Worm (Caenorhabditis elegans) whole organism, L1 larva: ENCODE results near the gene ZC449.1.
A peak's percentile ranks its signal among the peaks of the same experiment; 100 is the strongest.

Experiments
- C16A3.4 ChIP-seq: fragments of 150-350 bp; optimal IDR thresholded peaks from 2 replicates; lab custom pipeline; 2014; ENCODE audit warnings: missing biosample characterization, missing genetic modification characterization
- C34B4.2 ChIP-seq: sonication (generic microtip); optimal IDR thresholded peaks from 2 replicates; lab custom pipeline; 2017; ENCODE audit warnings: mild to moderate bottlenecking, missing genetic modification characterization, missing compliant biosample characterization
- Y116A8C.19 ChIP-seq: sonication (generic microtip); optimal IDR thresholded peaks from 2 replicates; lab custom pipeline; 2016; ENCODE audit warnings: missing compliant biosample characterization, missing genetic modification characterization, borderline replicate concordance
- blmp-1 ChIP-seq: fragments of 150-350 bp; optimal IDR thresholded peaks from 2 replicates; lab custom pipeline; 2014; ENCODE audit warnings: missing biosample characterization, missing genetic modification characterization
- ceh-82 ChIP-seq, 3 experiments: fragments of 150-350 bp in 1 of 3; sonication (generic microtip) in 2 of 3; optimal IDR thresholded peaks; 2 replicates each; lab custom pipeline; 2014 to 2017; ENCODE audit warnings: missing biosample characterization in 3 of 3, missing genetic modification characterization in 3 of 3
- ceh-90 ChIP-seq: sonication (generic microtip); optimal IDR thresholded peaks from 2 replicates; lab custom pipeline; 2016; ENCODE audit warnings: missing genetic modification characterization, missing compliant biosample characterization
- ces-1 ChIP-seq: fragments of 150-350 bp; optimal IDR thresholded peaks from 2 replicates; lab custom pipeline; 2014; ENCODE audit warnings: missing biosample characterization, missing genetic modification reagents, missing genetic modification characterization
- dpl-1 ChIP-seq, 3 experiments: fragments of 150-350 bp in 2 of 3; sonication (generic microtip) in 1 of 3; optimal IDR thresholded peaks; 2 replicates each; lab custom pipeline; 2014 to 2017; ENCODE audit warnings: missing biosample characterization in 3 of 3, missing genetic modification characterization in 3 of 3, missing genetic modification reagents in 3 of 3
- dsc-1 ChIP-seq: sonication (generic microtip); optimal IDR thresholded peaks from 2 replicates; lab custom pipeline; 2016; ENCODE audit warnings: mild to moderate bottlenecking, missing genetic modification characterization, missing compliant biosample characterization
- efl-1 ChIP-seq, 4 experiments: fragments of 150-350 bp; optimal IDR thresholded peaks in 3 of 4; peaks in 1 of 4; 1 replicate in 1 of 4; 2 replicates in 3 of 4; lab custom pipeline; 2014; ENCODE audit warnings: missing biosample characterization in 2 of 4, missing genetic modification characterization in 2 of 4, missing genetic modification reagents in 2 of 4
- elt-2 ChIP-seq: sonication (generic microtip); optimal IDR thresholded peaks from 2 replicates; lab custom pipeline; 2016; ENCODE audit warnings: missing genetic modification characterization, mild to moderate bottlenecking, inconsistent platforms, missing compliant biosample characterization, missing genetic modification reagents
- ets-5 ChIP-seq: fragments of 200-800 bp; sonication (Bioruptor generic); IDR thresholded peaks from 2 replicates; pipeline ENCODE4 v1.3.6; 2022; ENCODE audit warnings: missing genetic modification characterization, missing compliant biosample characterization
- fkh-10 ChIP-seq: sonication (generic microtip); optimal IDR thresholded peaks from 2 replicates; lab custom pipeline; 2017; ENCODE audit warnings: missing biosample characterization, missing genetic modification reagents, missing genetic modification characterization
- grh-1 ChIP-seq: fragments of 200-800 bp; sonication (Bioruptor generic); IDR thresholded peaks from 2 replicates; pipeline ENCODE4 v1.3.6; 2022; ENCODE audit warnings: missing genetic modification reagents, missing genetic modification characterization, missing compliant biosample characterization
- hlh-17 ChIP-seq: fragments of 200-800 bp; sonication (Bioruptor generic); optimal IDR thresholded peaks from 2 replicates; lab custom pipeline; 2018; ENCODE audit warnings: missing genetic modification characterization, mild to moderate bottlenecking, missing compliant biosample characterization, moderate library complexity, borderline replicate concordance
- jun-1 ChIP-seq: fragments of 150-350 bp; optimal IDR thresholded peaks from 2 replicates; lab custom pipeline; 2014; ENCODE audit warnings: missing biosample characterization, missing genetic modification reagents, missing genetic modification characterization
- lin-14 ChIP-seq: fragments of 200-800 bp; sonication (Bioruptor generic); optimal IDR thresholded peaks from 2 replicates; lab custom pipeline; 2018; ENCODE audit warnings: mild to moderate bottlenecking, missing genetic modification characterization, moderate library complexity, missing compliant biosample characterization
- lin-15B ChIP-seq: fragments of 150-350 bp; sonication (generic microtip); optimal IDR thresholded peaks from 3 replicates; lab custom pipeline; 2014; ENCODE audit warnings: missing biosample characterization, missing genetic modification characterization
- lin-35 ChIP-seq, 2 experiments: fragments of 150-350 bp; optimal IDR thresholded peaks; 2 replicates each; lab custom pipeline; 2014; ENCODE audit warnings: missing biosample characterization in 2 of 2, missing genetic modification characterization in 2 of 2, missing genetic modification reagents in 2 of 2
- lsy-2 ChIP-seq, 2 experiments: fragments of 150-350 bp; optimal IDR thresholded peaks; 2 replicates each; lab custom pipeline; 2014; ENCODE audit warnings: missing biosample characterization in 2 of 2, missing genetic modification characterization in 2 of 2
- mdl-1 ChIP-seq, 2 experiments: fragments of 150-350 bp; optimal IDR thresholded peaks; 2 replicates each; lab custom pipeline; 2014 to 2017; ENCODE audit warnings: missing biosample characterization in 2 of 2, missing genetic modification characterization in 2 of 2, inconsistent platforms in 1 of 2
- nhr-20 ChIP-seq: sonication (generic microtip); optimal IDR thresholded peaks from 2 replicates; lab custom pipeline; 2016; ENCODE audit warnings: mild to moderate bottlenecking, missing genetic modification characterization, missing compliant biosample characterization
- nhr-71 ChIP-seq: sonication (generic microtip); optimal IDR thresholded peaks from 2 replicates; lab custom pipeline; 2016; ENCODE audit warnings: mild to moderate bottlenecking, missing genetic modification characterization, moderate library complexity, missing compliant biosample characterization
- nhr-77 ChIP-seq: fragments of 150-350 bp; optimal IDR thresholded peaks from 2 replicates; lab custom pipeline; 2014; ENCODE audit warnings: missing biosample characterization, missing genetic modification characterization
- nhr-85 ChIP-seq: sonication (generic microtip); peaks from one replicate; lab custom pipeline; 2016; ENCODE audit warnings: missing genetic modification characterization, inconsistent platforms, missing compliant biosample characterization
- nhr-90 ChIP-seq: sonication (generic microtip); optimal IDR thresholded peaks from 2 replicates; lab custom pipeline; 2016; ENCODE audit warnings: mild to moderate bottlenecking, missing genetic modification characterization, missing compliant biosample characterization; ENCODE audit not compliant: poor library complexity
- pax-3 ChIP-seq: fragments of 200-800 bp; sonication (Bioruptor generic); optimal IDR thresholded peaks from 2 replicates; lab custom pipeline; 2018; ENCODE audit warnings: mild to moderate bottlenecking, missing genetic modification characterization, moderate library complexity, missing compliant biosample characterization
- pqm-1 ChIP-seq: sonication (generic microtip); optimal IDR thresholded peaks from 3 replicates; lab custom pipeline; 2017; ENCODE audit warnings: missing biosample characterization, missing genetic modification characterization
- rnt-1 ChIP-seq: sonication (generic microtip); optimal IDR thresholded peaks from 2 replicates; lab custom pipeline; 2016; ENCODE audit warnings: mild to moderate bottlenecking, missing genetic modification characterization, moderate library complexity, missing compliant biosample characterization
- snu-23 ChIP-seq: sonication (generic microtip); optimal IDR thresholded peaks from 2 replicates; lab custom pipeline; 2016; ENCODE audit warnings: missing genetic modification characterization, missing compliant biosample characterization
- sptf-1 ChIP-seq: fragments of 150-350 bp; optimal IDR thresholded peaks from 2 replicates; lab custom pipeline; 2014; ENCODE audit warnings: missing biosample characterization, missing genetic modification characterization
- tbx-2 ChIP-seq: sonication (generic microtip); optimal IDR thresholded peaks from 2 replicates; lab custom pipeline; 2016; ENCODE audit warnings: missing genetic modification characterization, missing compliant biosample characterization
- xbp-1 ChIP-seq: sonication (generic microtip); optimal IDR thresholded peaks from 2 replicates; lab custom pipeline; 2016; ENCODE audit warnings: missing genetic modification characterization, missing compliant biosample characterization
- zip-4 ChIP-seq: fragments of 200-800 bp; sonication (Bioruptor generic); optimal IDR thresholded peaks from 2 replicates; lab custom pipeline; 2018; ENCODE audit warnings: mild to moderate bottlenecking, missing genetic modification characterization, moderate library complexity, missing compliant biosample characterization

Gene ZC449.1

ce11 chrX:5061763-5062162 is 37.5 kb downstream of the ZC449.1 start (continued):
- TF ChIP-seq lin-15B (tag; lab: Kevin White, UChicago): no peak
- TF ChIP-seq ces-1 (GFP tag; lab: Kevin White, UChicago): no peak
- TF ChIP-seq pqm-1 (tag; lab: Kevin White, UChicago): no peak
- no peak for TF ChIP-seq sptf-1 (tag; lab: Kevin White, UChicago)
- TF ChIP-seq C34B4.2 (tag; lab: Kevin White, UChicago): no peak
- TF ChIP-seq, all 84 proteins: peak for 3

ce11 chrX:5063750-5064652 is 39.8 kb downstream of the ZC449.1 start, which contains the start of gene C24H10.2:
Gene C24H10.2, plus strand, starts transcription at chrX:5064602.
- TF ChIP-seq lin-35 (GFP tag; optimal IDR thresholded peaks at IDR 0.05; lab: Kevin White, UChicago) (peak in 1 of 2 experiments; percentile 32), nhr-71 (tag; lab: Kevin White, UChicago) (peak; percentile 59), grh-1 (no peak), blmp-1 (tag; lab: Kevin White, UChicago) (peak; percentile 15), nhr-20 (tag; lab: Kevin White, UChicago) (peak; percentile 34), elt-2 (tag; lab: Kevin White, UChicago) (peak; percentile 55), dpl-1 (GFP tag; optimal IDR thresholded peaks at IDR 0.05; lab: Kevin White, UChicago) (peak in 1 of 3 experiments; percentile 20), efl-1 (optimal IDR thresholded peaks at IDR 0.05; lab: Kevin White, UChicago) (peak in 1 of 2 experiments; percentile 4), efl-1 (GFP tag; optimal IDR thresholded peaks at IDR 0.05 in 1 of 2; lab: Kevin White, UChicago) (peak in 1 of 2 experiments; percentile 3), mdl-1 (tag; optimal IDR thresholded peaks at IDR 0.05; lab: Kevin White, UChicago) (peak in 1 of 2 experiments; percentile 7), snu-23 (peak; percentile 56), zip-4 (GFP tag; lab: Kevin White, UChicago) (no peak), ces-1 (GFP tag; lab: Kevin White, UChicago) (no peak), nhr-77 (tag; lab: Kevin White, UChicago) (peak; percentile 2), tbx-2 (peak; percentile 1), nhr-85 (tag; lab: Kevin White, UChicago) (no peak), nhr-90 (tag; lab: Kevin White, UChicago) (no peak), C16A3.4 (peak; percentile 44), lsy-2 (tag; optimal IDR thresholded peaks at IDR 0.05; lab: Kevin White, UChicago) (peak in 1 of 2 experiments; percentile 48), rnt-1 (tag; lab: Kevin White, UChicago) (peak; percentile 56), hlh-17 (GFP tag; lab: Kevin White, UChicago) (no peak), fkh-10 (GFP tag; lab: Kevin White, UChicago) (peak; percentile 48), Y116A8C.19 (no peak), lin-14 (GFP tag; lab: Kevin White, UChicago) (peak; percentile 83), ceh-82 (tag; optimal IDR thresholded peaks at IDR 0.05; lab: Kevin White, UChicago) (peak in 1 of 3 experiments; percentile 42), jun-1 (peak; percentile 9), xbp-1 (tag; lab: Kevin White, UChicago) (peak; percentile 14), ceh-90 (tag; lab: Kevin White, UChicago) (no peak), dsc-1 (tag; lab: Kevin White, UChicago) (peak; percentile 13), pax-3 (tag; lab: Kevin White, UChicago) (no peak)
- TF ChIP-seq, all 84 proteins: peak for 20

ce11 chrX:5066570-5066969 is 42.4 kb downstream of the ZC449.1 start:
- TF ChIP-seq efl-1 (optimal IDR thresholded peaks at IDR 0.05; lab: Kevin White, UChicago): no peak
- peak in 1 of 2 experiments; percentile 79 for TF ChIP-seq efl-1 (GFP tag; optimal IDR thresholded peaks at IDR 0.05 in 1 of 2; lab: Kevin White, UChicago)
- TF ChIP-seq ets-5 (GFP tag; lab: Robert Waterston, UW): no peak
